Fruit fly (Drosophila melanogaster) whole organism, embryonic: Measurements from ENCODE around the gene PAN3.

Source experiments
- Bgb ChIP-seq: fragments of 200-800 bp; sonication (Bioruptor generic); IDR thresholded peaks from 2 replicates; pipeline ENCODE4 v1.3.6; 2022; ENCODE audit warnings: missing biosample characterization, missing genetic modification characterization; ENCODE audit not compliant: partially characterized antibody
- CG10147 ChIP-seq: fragments of 200-800 bp; sonication (Bioruptor generic); optimal IDR thresholded peaks from 2 replicates; lab custom pipeline; 2019; ENCODE audit warnings: missing biosample characterization, mild to moderate bottlenecking, missing genetic modification characterization, moderate library complexity
- CG10654 ChIP-seq: fragments of 200-800 bp; sonication (Bioruptor generic); optimal IDR thresholded peaks from 2 replicates; lab custom pipeline; 2016; ENCODE audit warnings: missing biosample characterization, missing genetic modification characterization
- CG13424 ChIP-seq: fragments of 200-800 bp; sonication (Bioruptor generic); optimal IDR thresholded peaks from 2 replicates; lab custom pipeline; 2019; ENCODE audit warnings: missing biosample characterization, mild to moderate bottlenecking, missing genetic modification characterization, moderate library complexity
- CG14014 ChIP-seq: fragments of 200-800 bp; sonication (Bioruptor generic); IDR thresholded peaks from 2 replicates; pipeline ENCODE4 v1.3.6; 2022; ENCODE audit warnings: missing biosample characterization, missing genetic modification characterization
- CG14860 ChIP-seq: fragments of 200-800 bp; sonication (Bioruptor generic); IDR thresholded peaks from 3 replicates; pipeline ENCODE4 v1.3.6; 2022; ENCODE audit warnings: missing biosample characterization, missing genetic modification characterization; ENCODE audit not compliant: partially characterized antibody
- CG14965 ChIP-seq: fragments of 200-800 bp; sonication (Bioruptor generic); optimal IDR thresholded peaks from 2 replicates; lab custom pipeline; 2016; ENCODE audit warnings: missing biosample characterization, missing genetic modification characterization, borderline replicate concordance
- CG15011 ChIP-seq: fragments of 200-800 bp; sonication (Bioruptor generic); optimal IDR thresholded peaks from 3 replicates; lab custom pipeline; 2018; ENCODE audit warnings: missing biosample characterization, mild to moderate bottlenecking, missing genetic modification characterization
- CG15269 ChIP-seq: fragments of 200-800 bp; sonication (Bioruptor generic); optimal IDR thresholded peaks from 2 replicates; lab custom pipeline; 2018; ENCODE audit warnings: missing biosample characterization, mild to moderate bottlenecking, missing genetic modification characterization, moderate library complexity
- CG15479 ChIP-seq: fragments of 200-800 bp; sonication (Bioruptor generic); optimal IDR thresholded peaks from 3 replicates; lab custom pipeline; 2019; ENCODE audit warnings: missing biosample characterization, mild to moderate bottlenecking, missing genetic modification characterization, moderate library complexity
- CG15601 ChIP-seq: fragments of 200-800 bp; sonication (Bioruptor generic); optimal IDR thresholded peaks from 3 replicates; lab custom pipeline; 2019; ENCODE audit warnings: missing biosample characterization, mild to moderate bottlenecking, missing genetic modification characterization, moderate library complexity
- CG1603 ChIP-seq: fragments of 200-800 bp; sonication (Bioruptor generic); optimal IDR thresholded peaks from 2 replicates; lab custom pipeline; 2019; ENCODE audit warnings: missing biosample characterization, mild to moderate bottlenecking, missing genetic modification characterization, moderate library complexity
- CG18476 ChIP-seq: fragments of 200-800 bp; sonication (Bioruptor generic); optimal IDR thresholded peaks from 2 replicates; lab custom pipeline; 2016; ENCODE audit warnings: missing biosample characterization, mild to moderate bottlenecking, missing genetic modification characterization
- CG18619 ChIP-seq: fragments of 200-800 bp; sonication (Bioruptor generic); optimal IDR thresholded peaks from 3 replicates; lab custom pipeline; 2017; ENCODE audit warnings: missing biosample characterization, mild to moderate bottlenecking, missing genetic modification characterization
- CG30403 ChIP-seq: fragments of 200-800 bp; sonication (Bioruptor generic); optimal IDR thresholded peaks from 3 replicates; lab custom pipeline; 2016; ENCODE audit warnings: missing biosample characterization, missing genetic modification characterization
- CG30431 ChIP-seq: fragments of 200-800 bp; sonication (Bioruptor generic); optimal IDR thresholded peaks from 2 replicates; lab custom pipeline; 2017; ENCODE audit warnings: missing biosample characterization, missing genetic modification characterization
- CG32532 ChIP-seq: fragments of 200-800 bp; sonication (Bioruptor generic); IDR thresholded peaks from 2 replicates; pipeline ENCODE4 v1.3.6; 2022; ENCODE audit warnings: missing biosample characterization, missing genetic modification characterization
- CG3847 ChIP-seq: fragments of 200-800 bp; sonication (Bioruptor generic); IDR thresholded peaks from 2 replicates; pipeline ENCODE4 v1.3.6; 2022; ENCODE audit warnings: missing biosample characterization, missing genetic modification characterization
- CG4404 ChIP-seq: fragments of 200-800 bp; sonication (Bioruptor generic); IDR thresholded peaks from 2 replicates; pipeline ENCODE4 v1.3.6; 2022; ENCODE audit warnings: missing biosample characterization, missing genetic modification characterization
- CG5180 ChIP-seq: fragments of 200-800 bp; sonication (Bioruptor generic); optimal IDR thresholded peaks from 3 replicates; lab custom pipeline; 2017; ENCODE audit warnings: missing biosample characterization, missing genetic modification characterization, mild to moderate bottlenecking, moderate library complexity, missing genetic modification reagents
- CG6175 ChIP-seq: fragments of 200-800 bp; sonication (Bioruptor generic); IDR thresholded peaks from 3 replicates; pipeline ENCODE4 v1.3.6; 2022; ENCODE audit warnings: missing biosample characterization, missing genetic modification characterization
- CG6654 ChIP-seq: fragments of 200-800 bp; sonication (Bioruptor generic); optimal IDR thresholded peaks from 2 replicates; lab custom pipeline; 2017; ENCODE audit warnings: missing biosample characterization, mild to moderate bottlenecking, missing genetic modification characterization
- CG7786 ChIP-seq: fragments of 200-800 bp; sonication (Bioruptor generic); optimal IDR thresholded peaks from 2 replicates; lab custom pipeline; 2016; ENCODE audit warnings: missing biosample characterization, missing genetic modification characterization
- CG8359 ChIP-seq: fragments of 200-800 bp; sonication (Bioruptor generic); optimal IDR thresholded peaks from 2 replicates; lab custom pipeline; 2017; ENCODE audit warnings: missing biosample characterization, mild to moderate bottlenecking, missing genetic modification characterization, borderline replicate concordance
- CkIIα-i1 ChIP-seq: fragments of 200-800 bp; sonication (Bioruptor generic); IDR thresholded peaks from 2 replicates; pipeline ENCODE4 v1.3.6; 2022; ENCODE audit warnings: missing biosample characterization, missing genetic modification characterization
- D ChIP-seq, 2 experiments: fragments of 200-800 bp in 1 of 2; fragments of >200 bp in 1 of 2; sonication (Bioruptor generic) in 1 of 2; optimal IDR thresholded peaks; 2 replicates in 1 of 2; 3 replicates in 1 of 2; lab custom pipeline; 2017; ENCODE audit warnings: mild to moderate bottlenecking in 1 of 2, missing biosample characterization in 1 of 2, missing genetic modification characterization in 1 of 2, missing genetic modification reagents in 1 of 2
- Dip2 ChIP-seq: fragments of 200-800 bp; sonication (Bioruptor generic); IDR thresholded peaks from 2 replicates; pipeline ENCODE4 v1.3.6; 2022; ENCODE audit warnings: missing biosample characterization, missing genetic modification characterization
- Dp ChIP-seq: fragments of 200-800 bp; sonication (Bioruptor generic); optimal IDR thresholded peaks from 2 replicates; lab custom pipeline; 2018; ENCODE audit warnings: missing biosample characterization, mild to moderate bottlenecking, missing genetic modification characterization, moderate library complexity
- Ets97D ChIP-seq: fragments of 200-800 bp; sonication (Bioruptor generic); optimal IDR thresholded peaks from 3 replicates; lab custom pipeline; 2016; ENCODE audit warnings: missing biosample characterization, missing genetic modification characterization
- Lpt ChIP-seq: fragments of >200 bp; optimal IDR thresholded peaks from 2 replicates; lab custom pipeline; 2018; ENCODE audit warnings: missing biosample characterization, missing genetic modification characterization
- Nf-YB ChIP-seq: fragments of 200-800 bp; sonication (Bioruptor generic); optimal IDR thresholded peaks from 3 replicates; lab custom pipeline; 2019; ENCODE audit warnings: missing biosample characterization, mild to moderate bottlenecking, missing genetic modification characterization, moderate library complexity
- Oaz ChIP-seq: fragments of 200-800 bp; sonication (Bioruptor generic); IDR thresholded peaks from 2 replicates; pipeline ENCODE4 v1.3.6; 2022; ENCODE audit warnings: missing biosample characterization, missing genetic modification characterization
- Sin3A ChIP-seq: fragments of >200 bp; optimal IDR thresholded peaks from 2 replicates; lab custom pipeline; 2018
- Sry-β ChIP-seq: fragments of 200-800 bp; sonication (Bioruptor generic); optimal IDR thresholded peaks from 2 replicates; lab custom pipeline; 2018; ENCODE audit warnings: missing biosample characterization, mild to moderate bottlenecking, missing genetic modification characterization, moderate library complexity
- Vsx1 ChIP-seq: fragments of 200-800 bp; sonication (Bioruptor generic); optimal IDR thresholded peaks from 2 replicates; lab custom pipeline; 2017; ENCODE audit warnings: missing biosample characterization, mild to moderate bottlenecking, missing genetic modification characterization, missing genetic modification reagents
- YL-1 ChIP-seq: fragments of 200-800 bp; sonication (Bioruptor generic); optimal IDR thresholded peaks from 3 replicates; lab custom pipeline; 2017; ENCODE audit warnings: missing biosample characterization, mild to moderate bottlenecking, missing genetic modification characterization
- amos ChIP-seq: fragments of 200-800 bp; sonication (Bioruptor generic); IDR thresholded peaks from 2 replicates; pipeline ENCODE4 v1.3.6; 2022; ENCODE audit warnings: missing biosample characterization, missing genetic modification characterization; ENCODE audit not compliant: partially characterized antibody
- cas ChIP-seq: fragments of 200-800 bp; sonication (Bioruptor generic); IDR thresholded peaks from 2 replicates; pipeline ENCODE4 v1.3.6; 2022; ENCODE audit warnings: missing biosample characterization, missing genetic modification characterization
- chn ChIP-seq: fragments of 200-800 bp; sonication (Bioruptor generic); optimal IDR thresholded peaks from 2 replicates; lab custom pipeline; 2016; ENCODE audit warnings: missing biosample characterization, missing genetic modification characterization
- dimm ChIP-seq: fragments of 200-800 bp; sonication (Bioruptor generic); IDR thresholded peaks from 2 replicates; pipeline ENCODE4 v1.3.6; 2022; ENCODE audit warnings: missing biosample characterization, missing genetic modification characterization
- eyg ChIP-seq: fragments of 200-800 bp; sonication (Bioruptor generic); optimal IDR thresholded peaks from 3 replicates; lab custom pipeline; 2016; ENCODE audit warnings: missing biosample characterization, missing genetic modification characterization
- her ChIP-seq: fragments of 200-800 bp; sonication (Bioruptor generic); optimal IDR thresholded peaks from 2 replicates; lab custom pipeline; 2016; ENCODE audit warnings: missing biosample characterization, missing genetic modification characterization
- hkb ChIP-seq, 2 experiments: fragments of 200-800 bp in 1 of 2; fragments of >200 bp in 1 of 2; sonication (Bioruptor generic) in 1 of 2; IDR thresholded peaks in 1 of 2; optimal IDR thresholded peaks in 1 of 2; 2 replicates each; pipeline versions ENCODE4 v1.3.6 to Lab custom; 2017 to 2022; ENCODE audit warnings: missing biosample characterization in 1 of 2, missing genetic modification characterization in 1 of 2
- jigr1 ChIP-seq: fragments of 200-800 bp; sonication (Bioruptor generic); IDR thresholded peaks from 3 replicates; pipeline ENCODE4 v1.3.6; 2022; ENCODE audit warnings: missing biosample characterization, missing genetic modification characterization
- lab ChIP-seq: fragments of 200-800 bp; sonication (Bioruptor generic); optimal IDR thresholded peaks from 3 replicates; lab custom pipeline; 2017; ENCODE audit warnings: missing biosample characterization, missing genetic modification characterization, mild to moderate bottlenecking, moderate library complexity, missing genetic modification reagents
- nmo ChIP-seq: fragments of 200-800 bp; sonication (Bioruptor generic); optimal IDR thresholded peaks from 2 replicates; lab custom pipeline; 2018; ENCODE audit warnings: missing biosample characterization, mild to moderate bottlenecking, missing genetic modification characterization, moderate library complexity
- pum ChIP-seq: fragments of 200-800 bp; sonication (Bioruptor generic); optimal IDR thresholded peaks from 2 replicates; lab custom pipeline; 2016; ENCODE audit warnings: missing biosample characterization, missing genetic modification characterization
- pzg ChIP-seq: fragments of 200-800 bp; sonication (Bioruptor generic); optimal IDR thresholded peaks from 3 replicates; lab custom pipeline; 2018; ENCODE audit warnings: missing biosample characterization, mild to moderate bottlenecking, missing genetic modification characterization, moderate library complexity
- sens ChIP-seq: fragments of 200-800 bp; sonication (Bioruptor generic); peaks from one replicate; lab custom pipeline; 2016; ENCODE audit warnings: missing biosample characterization, missing genetic modification characterization
- slp2 ChIP-seq: fragments of 200-800 bp; sonication (Bioruptor generic); optimal IDR thresholded peaks from 2 replicates; lab custom pipeline; 2016; ENCODE audit warnings: missing biosample characterization, missing genetic modification characterization

The PAN3 gene

DNA sequence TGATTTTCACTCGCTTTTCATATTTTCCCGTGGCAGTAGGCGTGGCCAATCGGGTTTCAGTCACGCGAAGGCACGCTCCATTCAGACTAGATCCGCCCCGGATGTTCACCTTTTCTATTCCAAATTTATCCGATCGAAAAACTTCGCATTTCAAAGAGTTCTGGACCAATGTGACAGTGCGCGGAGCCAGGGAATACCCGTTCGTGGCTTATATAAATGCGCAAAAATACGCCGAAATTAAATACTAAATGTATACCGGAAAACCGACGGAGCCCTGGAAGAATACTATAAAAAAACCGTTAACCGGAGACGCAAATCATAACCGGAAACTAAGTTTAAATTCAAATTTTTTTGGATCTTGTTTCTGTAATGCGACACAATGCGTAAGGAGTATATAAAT lies 56.6 kb downstream of the PAN3 start, which contains the start of gene promL (continued):
- TF ChIP-seq CG15011 (GFP tag; lab: Kevin White, UChicago) (peak; percentile 29), Nf-YB (GFP tag; lab: Kevin White, UChicago) (peak; percentile 58), CG3847 (GFP tag; lab: Robert Waterston, UW) (0 out of 2 replicates have a peak, but pooled peaks have one; percentile 28), hkb (optimal IDR thresholded peaks at IDR 0.05; lab: Kevin White, UChicago) (no peak), hkb (GFP tag; IDR thresholded peaks at IDR 0.05; lab: Robert Waterston, UW) (peak; percentile 58), nmo (GFP tag; lab: Kevin White, UChicago) (peak; percentile 65), her (GFP tag; lab: Kevin White, UChicago) (no peak), CG14860 (no peak), CG13424 (tag; lab: Kevin White, UChicago) (peak; percentile 29), CG32532 (GFP tag; lab: Robert Waterston, UW) (peak; percentile 63), CG18619 (GFP tag; lab: Kevin White, UChicago) (peak; percentile 64), slp2 (GFP tag; lab: Kevin White, UChicago) (peak; percentile 50), sens (GFP tag; lab: Kevin White, UChicago) (peak; percentile 75), Lpt (GFP tag; lab: Kevin White, UChicago) (no peak), Bgb (peak; percentile 47; the same call in 1 of the 2 replicates), CG5180 (peak; percentile 27), CG6654 (GFP tag; lab: Kevin White, UChicago) (no peak), chn (GFP tag; lab: Kevin White, UChicago) (peak; percentile 11), pum (GFP tag; lab: Kevin White, UChicago) (peak; percentile 16), CG1603 (tag; lab: Kevin White, UChicago) (peak; percentile 83), Sin3A (lab: Kevin White, UChicago) (peak; percentile 42), lab (peak; percentile 81), eyg (GFP tag; lab: Kevin White, UChicago) (peak; percentile 78), pzg (peak; percentile 95), CkIIα-i1 (no peak), CG30403 (GFP tag; lab: Kevin White, UChicago) (peak; percentile 49), CG14014 (GFP tag; lab: Robert Waterston, UW) (peak; percentile 33; the same call in 1 of the 2 replicates), Sry-β (GFP tag; lab: Kevin White, UChicago) (no peak), CG10654 (GFP tag; lab: Kevin White, UChicago) (no peak), Vsx1 (GFP tag; lab: Kevin White, UChicago) (peak; percentile 21), D (optimal IDR thresholded peaks at IDR 0.05; lab: Kevin White, UChicago) (no peak), D (GFP tag; optimal IDR thresholded peaks at IDR 0.05; lab: Kevin White, UChicago) (no peak), CG30431 (GFP tag; lab: Kevin White, UChicago) (no peak), CG15269 (tag; lab: Kevin White, UChicago) (peak; percentile 51), Dip2 (GFP tag; lab: Robert Waterston, UW) (no peak), dimm (GFP tag; lab: Robert Waterston, UW) (no peak), CG7786 (peak; percentile 27), CG15601 (tag; lab: Kevin White, UChicago) (peak; percentile 71), YL-1 (GFP tag; lab: Kevin White, UChicago) (peak; percentile 90), Dp (peak; percentile 77), CG4404 (GFP tag; lab: Robert Waterston, UW) (no peak), CG10147 (GFP tag; lab: Kevin White, UChicago) (peak; percentile 64), CG15479 (no peak), CG6175 (GFP tag; lab: Robert Waterston, UW) (no peak), jigr1 (GFP tag; lab: Robert Waterston, UW) (no peak), cas (GFP tag; lab: Robert Waterston, UW) (no peak), CG14965 (peak; percentile 3), Ets97D (GFP tag; lab: Kevin White, UChicago) (peak; percentile 98), Oaz (GFP tag; lab: Robert Waterston, UW) (no peak), CG8359 (no peak), amos (GFP tag; lab: Robert Waterston, UW) (no peak; the same call in 1 of the 2 replicates), CG18476 (GFP tag; lab: Kevin White, UChicago) (no peak)
